Fruit fly (Drosophila melanogaster): ENCODE data around the gene Trf2.

Trf2 gene

dm6 chrX:8411532-8411960 is 2.5 kb downstream of the Trf2 start, which contains the start of gene lawc:
lawc (minus strand) TSS chrX:8411658.
- TF ChIP-seq kni (GFP tag; optimal IDR thresholded peaks at IDR 0.05) (peak; percentile 10), CG11695 (GFP tag; IDR thresholded peaks at IDR 0.05) (0 out of 3 replicates have a peak, but pooled peaks have one; percentile 66), gce (GFP tag; IDR thresholded peaks at IDR 0.05) (peak; percentile 25; the same call in 1 of the 3 replicates), fd64A (GFP tag; optimal IDR thresholded peaks at IDR 0.05) (peak; percentile 35), ftz-f1 (GFP tag; optimal IDR thresholded peaks at IDR 0.05) (peak; percentile 7), cwo (GFP tag; optimal IDR thresholded peaks at IDR 0.05) (peak; percentile 54), CG12769 (tag; optimal IDR thresholded peaks at IDR 0.05) (peak; percentile 65), grau (tag; optimal IDR thresholded peaks at IDR 0.05) (peak; percentile 36), CG4328 (GFP tag; optimal IDR thresholded peaks at IDR 0.05) (peak; percentile 57), onecut (GFP tag; IDR thresholded peaks at IDR 0.05) (peak; percentile 85), row (GFP tag; IDR thresholded peaks at IDR 0.05) (no peak; the same call in 2 of the 3 replicates), salm (tag; optimal IDR thresholded peaks at IDR 0.05) (peak; percentile 13), CG8765 (GFP tag; IDR thresholded peaks at IDR 0.05) (peak; percentile 98), PHDP (tag; optimal IDR thresholded peaks at IDR 0.05) (peak; percentile 33), CG2678 (tag; optimal IDR thresholded peaks at IDR 0.05) (peak; percentile 21), CG13624 (GFP tag; optimal IDR thresholded peaks at IDR 0.05) (peak; percentile 36), Scr (GFP tag; IDR thresholded peaks at IDR 0.05; ENCODE audit: partially characterized antibody) (peak; percentile 20; the same call in 1 of the 2 replicates), CG18599 (GFP tag; optimal IDR thresholded peaks at IDR 0.05) (peak; percentile 84), CG9727 (GFP tag; optimal IDR thresholded peaks at IDR 0.05) (peak; percentile 7), CG12659 (GFP tag; optimal IDR thresholded peaks at IDR 0.05) (peak; percentile 37), CG13894 (tag; optimal IDR thresholded peaks at IDR 0.05) (peak; percentile 59), her (GFP tag; optimal IDR thresholded peaks at IDR 0.05) (peak; percentile 20), CG9932 (GFP tag; IDR thresholded peaks at IDR 0.05) (peak; percentile 61), CG6175 (GFP tag; IDR thresholded peaks at IDR 0.05) (0 out of 3 replicates have a peak, but pooled peaks have one; percentile 48), pzg (GFP tag; optimal IDR thresholded peaks at IDR 0.05) (peak; percentile 12), Dp (GFP tag; optimal IDR thresholded peaks at IDR 0.05) (peak; percentile 1), lab (GFP tag; optimal IDR thresholded peaks at IDR 0.05) (peak; percentile 87), CG10543 (GFP tag; optimal IDR thresholded peaks at IDR 0.05) (peak; percentile 85), fd96Cb (tag; optimal IDR thresholded peaks at IDR 0.05) (no peak), lola (GFP tag; optimal IDR thresholded peaks at IDR 0.05) (no peak), seq (GFP tag; IDR thresholded peaks at IDR 0.05) (peak; percentile 50; the same call in 1 of the 2 replicates), jumu (GFP tag; optimal IDR thresholded peaks at IDR 0.05) (no peak), ems (GFP tag; optimal IDR thresholded peaks at IDR 0.05) (no peak), dysf (GFP tag; IDR thresholded peaks at IDR 0.05) (peak; percentile 39; the same call in 1 of the 3 replicates), trem (tag; optimal IDR thresholded peaks at IDR 0.05) (no peak), Xrp1 (GFP tag; IDR thresholded peaks at IDR 0.05) (peak; percentile 45), peb (GFP tag; IDR thresholded peaks at IDR 0.05) (0 out of 2 replicates have a peak, but pooled peaks have one; percentile 12), HLH3B (GFP tag; IDR thresholded peaks at IDR 0.05) (peak; percentile 39; the same call in 1 of the 2 replicates), BEAF-32 (GFP tag; optimal IDR thresholded peaks at IDR 0.05) (no peak), YL-1 (GFP tag; optimal IDR thresholded peaks at IDR 0.05) (peak; percentile 36), chn (GFP tag; optimal IDR thresholded peaks at IDR 0.05) (no peak), esg (GFP tag; conservative IDR thresholded peaks at IDR 0.05) (no peak), tin (GFP tag; optimal IDR thresholded peaks at IDR 0.05) (peak; percentile 10), HLH4C (GFP tag; IDR thresholded peaks at IDR 0.05; ENCODE audit: partially characterized antibody) (peak; percentile 13; the same call in 1 of the 3 replicates), Fer3 (tag; optimal IDR thresholded peaks at IDR 0.05) (no peak), Hey (tag; optimal IDR thresholded peaks at IDR 0.05) (peak; percentile 16), sd (tag; optimal IDR thresholded peaks at IDR 0.05) (no peak), HmgZ (tag; optimal IDR thresholded peaks at IDR 0.05) (peak; percentile 57), unc-4 (GFP tag; IDR thresholded peaks at IDR 0.05; ENCODE audit: partially characterized antibody) (peak; percentile 38; the same call in 1 of the 2 replicates)

Measured in whole organism, embryonic.